Fruit fly (Drosophila melanogaster) whole organism, wandering third instar larva: ENCODE measurements around the gene CG3323.

Experiments
- Abd-B ChIP-seq: fragments of >200 bp; optimal IDR thresholded peaks from 2 replicates; lab custom pipeline; 2017; ENCODE audit warnings: missing biosample characterization, missing genetic modification characterization
- CG32264 ChIP-seq: fragments of 200-800 bp; sonication (Bioruptor generic); optimal IDR thresholded peaks from 2 replicates; lab custom pipeline; 2016; ENCODE audit warnings: missing biosample characterization, missing genetic modification characterization
- CG9705 ChIP-seq: fragments of 200-800 bp; sonication (Bioruptor generic); optimal IDR thresholded peaks from 2 replicates; lab custom pipeline; 2018; ENCODE audit warnings: missing biosample characterization, mild to moderate bottlenecking, missing genetic modification characterization
- CrebA ChIP-seq: fragments of 200-800 bp; sonication (Bioruptor generic); optimal IDR thresholded peaks from 2 replicates; lab custom pipeline; 2016; ENCODE audit warnings: missing biosample characterization, mild to moderate bottlenecking, missing genetic modification characterization, borderline replicate concordance
- Dfd ChIP-seq: fragments of >200 bp; optimal IDR thresholded peaks from 2 replicates; lab custom pipeline; 2017; ENCODE audit warnings: missing biosample characterization, missing genetic modification characterization
- Dif ChIP-seq: fragments of 200-275, 200-300 bp; sonication (Bioruptor generic); optimal IDR thresholded peaks from 2 replicates; lab custom pipeline; 2018; ENCODE audit warnings: missing biosample characterization, missing genetic modification characterization; ENCODE audit not compliant: partially characterized antibody
- GATAd ChIP-seq: sonication (Bioruptor generic); optimal IDR thresholded peaks from 2 replicates; lab custom pipeline; 2016; ENCODE audit warnings: missing biosample characterization, missing genetic modification characterization
- HLH106 ChIP-seq: fragments of 200-800 bp; optimal IDR thresholded peaks from 3 replicates; lab custom pipeline; 2019; ENCODE audit warnings: missing biosample characterization, mild to moderate bottlenecking, missing genetic modification characterization, moderate library complexity
- Hnf4 ChIP-seq: fragments of 200-800 bp; sonication (Bioruptor generic); optimal IDR thresholded peaks from 2 replicates; lab custom pipeline; 2016; ENCODE audit warnings: missing biosample characterization, mild to moderate bottlenecking, missing genetic modification characterization
- Hr78 ChIP-seq: fragments of >200 bp; optimal IDR thresholded peaks from 2 replicates; lab custom pipeline; 2017; ENCODE audit warnings: missing biosample characterization, missing genetic modification characterization
- Hr83 ChIP-seq: fragments of 200-300 bp; sonication (Bioruptor generic); optimal IDR thresholded peaks from 2 replicates; lab custom pipeline; 2016; ENCODE audit warnings: missing biosample characterization, mild to moderate bottlenecking, missing genetic modification characterization, moderate library complexity; ENCODE audit not compliant: poor library complexity, severe bottlenecking
- Jra ChIP-seq: sonication (Bioruptor generic); optimal IDR thresholded peaks from 2 replicates; lab custom pipeline; 2016; ENCODE audit warnings: missing biosample characterization, missing genetic modification characterization
- Mio ChIP-seq: sonication (Bioruptor generic); optimal IDR thresholded peaks from 2 replicates; lab custom pipeline; 2016; ENCODE audit warnings: missing biosample characterization, missing genetic modification characterization
- Myc ChIP-seq: fragments of >200 bp; optimal IDR thresholded peaks from 2 replicates; lab custom pipeline; 2017
- N ChIP-seq: fragments of >200 bp; optimal IDR thresholded peaks from 2 replicates; lab custom pipeline; 2018; ENCODE audit warnings: missing biosample characterization, missing external identifiers, missing genetic modification characterization
- OdsH ChIP-seq: fragments of 200-800 bp; sonication (Bioruptor generic); optimal IDR thresholded peaks from 2 replicates; lab custom pipeline; 2016; ENCODE audit warnings: missing biosample characterization, mild to moderate bottlenecking, missing genetic modification characterization
- Rel ChIP-seq, 2 experiments: fragments of 200-800 bp; sonication (Bioruptor generic) in 1 of 2; optimal IDR thresholded peaks; 2 replicates in 1 of 2; 3 replicates in 1 of 2; lab custom pipeline; 2016 to 2019; ENCODE audit warnings: mild to moderate bottlenecking in 2 of 2, missing biosample characterization in 2 of 2, missing genetic modification characterization in 2 of 2, moderate library complexity in 1 of 2
- Sp1 ChIP-seq: fragments of 200-800 bp; sonication (Bioruptor generic); optimal IDR thresholded peaks from 3 replicates; lab custom pipeline; 2019; ENCODE audit warnings: missing biosample characterization, mild to moderate bottlenecking, missing genetic modification characterization, moderate library complexity
- Vsx2 ChIP-seq: fragments of 200-300, 225-300 bp; sonication (Bioruptor generic); optimal IDR thresholded peaks from 2 replicates; lab custom pipeline; 2018; ENCODE audit warnings: missing biosample characterization, missing genetic modification characterization; ENCODE audit not compliant: partially characterized antibody
- br ChIP-seq: fragments of 200-800 bp; sonication (Bioruptor generic); optimal IDR thresholded peaks from 2 replicates; lab custom pipeline; 2016; ENCODE audit warnings: missing biosample characterization, missing genetic modification characterization
- brk ChIP-seq: fragments of 200-800 bp; sonication (Bioruptor generic); optimal IDR thresholded peaks from 2 replicates; lab custom pipeline; 2016; ENCODE audit warnings: missing biosample characterization, mild to moderate bottlenecking, missing genetic modification characterization
- dl ChIP-seq, 2 experiments: fragments of 175-275, 200-275 bp in 1 of 2; fragments of 200-275 bp in 1 of 2; sonication (Bioruptor generic); optimal IDR thresholded peaks; lab custom pipeline; 2018; ENCODE audit warnings: mild to moderate bottlenecking in 2 of 2, missing biosample characterization in 2 of 2, missing genetic modification characterization in 2 of 2, moderate library complexity in 2 of 2; ENCODE audit not compliant: partially characterized antibody in 2 of 2, insufficient read depth in 1 of 2
- dmrt93B ChIP-seq: fragments of 200-800 bp; sonication (Bioruptor generic); optimal IDR thresholded peaks from 2 replicates; lab custom pipeline; 2018; ENCODE audit warnings: missing biosample characterization, mild to moderate bottlenecking, missing genetic modification characterization
- dsf ChIP-seq: sonication (Bioruptor generic); optimal IDR thresholded peaks from 2 replicates; lab custom pipeline; 2016; ENCODE audit warnings: missing biosample characterization, missing genetic modification characterization, borderline replicate concordance
- ey ChIP-seq: fragments of 200-800 bp; sonication (Bioruptor generic); optimal IDR thresholded peaks from 2 replicates; lab custom pipeline; 2016; ENCODE audit warnings: missing biosample characterization, missing genetic modification characterization
- foxo ChIP-seq, 2 experiments: fragments of 200-800 bp; sonication (Bioruptor generic); optimal IDR thresholded peaks; 2 replicates in 1 of 2; 3 replicates in 1 of 2; lab custom pipeline; 2016 to 2017; ENCODE audit warnings: missing biosample characterization in 2 of 2, missing genetic modification characterization in 2 of 2
- fru ChIP-seq: fragments of 200-800 bp; sonication (Bioruptor generic); optimal IDR thresholded peaks from 3 replicates; lab custom pipeline; 2016; ENCODE audit warnings: missing biosample characterization, mild to moderate bottlenecking, missing genetic modification characterization
- h ChIP-seq: fragments of 200-800 bp; sonication (Bioruptor generic); optimal IDR thresholded peaks from 3 replicates; lab custom pipeline; 2016; ENCODE audit warnings: missing biosample characterization, mild to moderate bottlenecking, missing genetic modification characterization
- jim ChIP-seq: fragments of 175-275, 200-325 bp; sonication (Bioruptor generic); optimal IDR thresholded peaks from 2 replicates; lab custom pipeline; 2016; ENCODE audit warnings: missing biosample characterization, mild to moderate bottlenecking, missing genetic modification characterization
- lola ChIP-seq: fragments of >200 bp; optimal IDR thresholded peaks from 2 replicates; lab custom pipeline; 2017; ENCODE audit warnings: missing biosample characterization, missing genetic modification characterization
- pan ChIP-seq: fragments of >200 bp; optimal IDR thresholded peaks from 2 replicates; lab custom pipeline; 2017
- psq ChIP-seq: fragments of 200-800 bp; sonication (Bioruptor generic); optimal IDR thresholded peaks from 3 replicates; lab custom pipeline; 2017; ENCODE audit warnings: missing biosample characterization, mild to moderate bottlenecking, missing genetic modification characterization, moderate library complexity
- rgr ChIP-seq: fragments of 200-800 bp; sonication (Bioruptor generic); optimal IDR thresholded peaks from 3 replicates; lab custom pipeline; 2016; ENCODE audit warnings: missing biosample characterization, mild to moderate bottlenecking, missing genetic modification characterization
- sage ChIP-seq: fragments of 200-800 bp; sonication (Bioruptor generic); optimal IDR thresholded peaks from 2 replicates; lab custom pipeline; 2016; ENCODE audit warnings: missing biosample characterization, mild to moderate bottlenecking, missing genetic modification characterization
- sv ChIP-seq: fragments of 200-800 bp; sonication (Bioruptor generic); optimal IDR thresholded peaks from 3 replicates; lab custom pipeline; 2016; ENCODE audit warnings: missing biosample characterization, missing genetic modification characterization
- tai ChIP-seq: sonication (Bioruptor generic); optimal IDR thresholded peaks from 2 replicates; lab custom pipeline; 2016; ENCODE audit warnings: missing biosample characterization, missing genetic modification characterization
- usp ChIP-seq: fragments of >200 bp; optimal IDR thresholded peaks from 2 replicates; lab custom pipeline; 2017; ENCODE audit warnings: missing biosample characterization, missing genetic modification characterization
- woc ChIP-seq: sonication (Bioruptor generic); optimal IDR thresholded peaks from 2 replicates; lab custom pipeline; 2016; ENCODE audit warnings: missing biosample characterization, mild to moderate bottlenecking, missing genetic modification characterization

CG3323 gene

dm6 chrX:5329266-5329898 lies 23.9 kb upstream of the CG3323 start, which contains the start of the genes CG3309 and XRCC1:
CG3309 (minus strand) TSS chrX:5329347.
XRCC1 (plus strand) TSS chrX:5329876.
- TF ChIP-seq ey (GFP tag; lab: Kevin White, UChicago) (peak; percentile 1), jim (GFP tag; lab: Kevin White, UChicago) (no peak), brk (no peak), woc (GFP tag; lab: Kevin White, UChicago) (peak; percentile 80), foxo (GFP tag; optimal IDR thresholded peaks at IDR 0.05; lab: Kevin White, UChicago) (peak in 1 of 2 experiments; percentile 61), lola (GFP tag; lab: Kevin White, UChicago) (no peak), psq (GFP tag; lab: Kevin White, UChicago) (peak; percentile 15), dmrt93B (peak; percentile 4), Rel (GFP tag; optimal IDR thresholded peaks at IDR 0.05; lab: Kevin White, UChicago) (no peak), Rel (tag; optimal IDR thresholded peaks at IDR 0.05; lab: Kevin White, UChicago) (peak; percentile 62), GATAd (no peak), dl (GFP tag; optimal IDR thresholded peaks at IDR 0.05; lab: Kevin White, UChicago; ENCODE audit: insufficient read depth in 1 of 2, partially characterized antibody in 2 of 2) (no peak), fru (GFP tag; lab: Kevin White, UChicago) (peak; percentile 25), Hnf4 (GFP tag; lab: Kevin White, UChicago) (no peak), Sp1 (GFP tag; lab: Kevin White, UChicago) (peak; percentile 32), dsf (GFP tag; lab: Kevin White, UChicago) (peak; percentile 10), tai (GFP tag; lab: Kevin White, UChicago) (no peak), Vsx2 (GFP tag; lab: Kevin White, UChicago) (no peak), CG32264 (no peak), CG9705 (GFP tag; lab: Kevin White, UChicago) (peak; percentile 10), Abd-B (GFP tag; lab: Kevin White, UChicago) (no peak), rgr (GFP tag; lab: Kevin White, UChicago) (peak; percentile 57), HLH106 (tag; lab: Kevin White, UChicago) (peak; percentile 52), Myc (lab: Kevin White, UChicago) (peak; percentile 97), Hr83 (peak; percentile 7), OdsH (GFP tag; lab: Kevin White, UChicago) (peak; percentile 15), Dif (GFP tag; lab: Kevin White, UChicago) (no peak), sage (GFP tag; lab: Kevin White, UChicago) (peak; percentile 20), CrebA (GFP tag; lab: Kevin White, UChicago) (no peak), Hr78 (no peak), Dfd (GFP tag; lab: Kevin White, UChicago) (no peak), usp (no peak), pan (lab: Kevin White, UChicago) (no peak), sv (GFP tag; lab: Kevin White, UChicago) (no peak), br (GFP tag; lab: Kevin White, UChicago) (no peak), Jra (no peak), N (GFP tag; lab: Kevin White, UChicago) (no peak), h (GFP tag; lab: Kevin White, UChicago) (peak; percentile 30), Mio (GFP tag; lab: Kevin White, UChicago) (no peak)

- TF ChIP-seq sv (GFP tag; lab: Kevin White, UChicago): no peak
- no peak for TF ChIP-seq CG9705 (GFP tag; lab: Kevin White, UChicago)
- TF ChIP-seq Sp1 (GFP tag; lab: Kevin White, UChicago): no peak
- TF ChIP-seq dsf (GFP tag; lab: Kevin White, UChicago): no peak
- no peak for TF ChIP-seq CG32264
- no peak for TF ChIP-seq Jra
- TF ChIP-seq pan (lab: Kevin White, UChicago): no peak
Observed at dm6 chrX:5323636-5324035, 18.1 kb upstream of the CG3323 start, which contains the start of gene Mcm3. Mcm3 (plus strand) TSS chrX:5323855.
